Worm (Caenorhabditis elegans) whole organism, mixed stage, embryonic: ENCODE data around the gene Y57E12AL.1.

Source experiments
- M03D4.4 ChIP-seq: sonication (generic microtip); optimal IDR thresholded peaks from 2 replicates; lab custom pipeline; 2017; ENCODE audit warnings: mild to moderate bottlenecking, missing genetic modification characterization, missing compliant biosample characterization
- bed-3 ChIP-seq: fragments of 200-800 bp; sonication (Bioruptor generic); optimal IDR thresholded peaks from 3 replicates; lab custom pipeline; 2018; ENCODE audit warnings: mild to moderate bottlenecking, missing genetic modification characterization, moderate library complexity, missing compliant biosample characterization
- blmp-1 ChIP-seq: fragments of 150-350 bp; optimal IDR thresholded peaks from 2 replicates; lab custom pipeline; 2014; ENCODE audit warnings: missing biosample characterization, missing genetic modification characterization
- ceh-39 ChIP-seq: fragments of 150-350 bp; optimal IDR thresholded peaks from 2 replicates; lab custom pipeline; 2014; ENCODE audit warnings: missing biosample characterization, missing genetic modification characterization
- ceh-43 ChIP-seq: fragments of 200-800 bp; sonication (Bioruptor generic); optimal IDR thresholded peaks from 2 replicates; lab custom pipeline; 2018; ENCODE audit warnings: mild to moderate bottlenecking, missing genetic modification characterization, moderate library complexity, missing compliant biosample characterization
- ceh-83 ChIP-seq: fragments of 200-800 bp; sonication (Bioruptor generic); optimal IDR thresholded peaks from 2 replicates; lab custom pipeline; 2018; ENCODE audit warnings: mild to moderate bottlenecking, missing genetic modification characterization, missing compliant biosample characterization
- ces-1 ChIP-seq: fragments of 150-350 bp; optimal IDR thresholded peaks from 2 replicates; lab custom pipeline; 2014; ENCODE audit warnings: missing biosample characterization, missing genetic modification reagents, missing genetic modification characterization
- cnd-1 ChIP-seq: fragments of 200-800 bp; sonication (Bioruptor generic); optimal IDR thresholded peaks from 2 replicates; lab custom pipeline; 2018; ENCODE audit warnings: mild to moderate bottlenecking, missing genetic modification characterization, missing compliant biosample characterization
- drap-1 ChIP-seq: fragments of 200-800 bp; sonication (Bioruptor generic); optimal IDR thresholded peaks from 3 replicates; lab custom pipeline; 2018; ENCODE audit warnings: mild to moderate bottlenecking, missing genetic modification characterization, missing compliant biosample characterization
- elt-1 ChIP-seq: sonication (generic microtip); optimal IDR thresholded peaks from 2 replicates; lab custom pipeline; 2017; ENCODE audit warnings: missing genetic modification characterization, mild to moderate bottlenecking, missing compliant biosample characterization, antibody characterized with exemption, moderate library complexity, borderline replicate concordance; ENCODE audit not compliant: insufficient read depth
- elt-3 ChIP-seq: fragments of 150-350 bp; optimal IDR thresholded peaks from 2 replicates; lab custom pipeline; 2014; ENCODE audit warnings: missing biosample characterization, missing genetic modification characterization
- flh-1 ChIP-seq: fragments of 200-800 bp; sonication (Bioruptor generic); optimal IDR thresholded peaks from 2 replicates; lab custom pipeline; 2018; ENCODE audit warnings: mild to moderate bottlenecking, missing genetic modification characterization, moderate library complexity, missing compliant biosample characterization
- ham-2 ChIP-seq: fragments of 200-800 bp; sonication (Bioruptor generic); optimal IDR thresholded peaks from 2 replicates; lab custom pipeline; 2018; ENCODE audit warnings: mild to moderate bottlenecking, missing genetic modification characterization, missing compliant biosample characterization
- hlh-1 ChIP-seq: fragments of 150-350 bp; optimal IDR thresholded peaks from 2 replicates; lab custom pipeline; 2014; ENCODE audit warnings: missing biosample characterization, missing genetic modification reagents, missing genetic modification characterization
- lin-13 ChIP-seq: fragments of 150-350 bp; optimal IDR thresholded peaks from 2 replicates; lab custom pipeline; 2014; ENCODE audit warnings: missing biosample characterization, missing genetic modification characterization
- lin-32 ChIP-seq: fragments of 200-800 bp; sonication (Bioruptor generic); optimal IDR thresholded peaks from 2 replicates; lab custom pipeline; 2018; ENCODE audit warnings: mild to moderate bottlenecking, missing genetic modification characterization, missing compliant biosample characterization
- lsy-2 ChIP-seq: fragments of 150-350 bp; optimal IDR thresholded peaks from 2 replicates; lab custom pipeline; 2014; ENCODE audit warnings: missing biosample characterization, missing genetic modification characterization
- mab-5 ChIP-seq: fragments of 150-350 bp; optimal IDR thresholded peaks from 2 replicates; lab custom pipeline; 2014; ENCODE audit warnings: missing biosample characterization, missing genetic modification characterization
- mep-1 ChIP-seq: fragments of 150-350 bp; optimal IDR thresholded peaks from 2 replicates; lab custom pipeline; 2017; ENCODE audit warnings: missing biosample characterization, missing genetic modification reagents, missing genetic modification characterization, inconsistent platforms
- mls-2 ChIP-seq: sonication (generic microtip); optimal IDR thresholded peaks from 2 replicates; lab custom pipeline; 2016; ENCODE audit warnings: mild to moderate bottlenecking, missing genetic modification characterization, moderate library complexity, missing compliant biosample characterization
- nhr-12 ChIP-seq: fragments of 150-350 bp; optimal IDR thresholded peaks from 2 replicates; lab custom pipeline; 2014; ENCODE audit warnings: missing biosample characterization, missing genetic modification characterization
- nhr-2 ChIP-seq: fragments of 150-350 bp; optimal IDR thresholded peaks from 2 replicates; lab custom pipeline; 2014; ENCODE audit warnings: missing biosample characterization, missing genetic modification characterization
- nhr-237 ChIP-seq: fragments of 150-350 bp; optimal IDR thresholded peaks from 2 replicates; lab custom pipeline; 2014; ENCODE audit warnings: missing biosample characterization, missing genetic modification characterization
- nhr-28 ChIP-seq: fragments of 150-350 bp; optimal IDR thresholded peaks from 2 replicates; lab custom pipeline; 2014; ENCODE audit warnings: missing biosample characterization, missing genetic modification characterization
- nhr-76 ChIP-seq: sonication (generic microtip); optimal IDR thresholded peaks from 2 replicates; lab custom pipeline; 2017; ENCODE audit warnings: missing biosample characterization, missing genetic modification characterization
- pha-4 ChIP-seq: fragments of 150-350 bp; optimal IDR thresholded peaks from 2 replicates; lab custom pipeline; 2018; ENCODE audit warnings: missing biosample characterization, missing genetic modification reagents, missing genetic modification characterization
- sem-2 ChIP-seq: fragments of 200-800 bp; sonication (Bioruptor generic); optimal IDR thresholded peaks from 2 replicates; lab custom pipeline; 2018; ENCODE audit warnings: mild to moderate bottlenecking, missing genetic modification characterization, missing compliant biosample characterization
- snpc-4 ChIP-seq: fragments of 150-350 bp; optimal IDR thresholded peaks from 2 replicates; lab custom pipeline; 2014; ENCODE audit warnings: missing biosample characterization, missing genetic modification characterization
- sptf-1 ChIP-seq: sonication (generic microtip); optimal IDR thresholded peaks from 2 replicates; lab custom pipeline; 2017; ENCODE audit warnings: mild to moderate bottlenecking, missing genetic modification characterization, moderate library complexity, missing compliant biosample characterization
- tbx-8 ChIP-seq: fragments of 200-800 bp; sonication (Bioruptor generic); optimal IDR thresholded peaks from 2 replicates; lab custom pipeline; 2018; ENCODE audit warnings: mild to moderate bottlenecking, missing genetic modification characterization, moderate library complexity, missing compliant biosample characterization
- unc-120 ChIP-seq: sonication (generic microtip); optimal IDR thresholded peaks from 2 replicates; lab custom pipeline; 2017; ENCODE audit warnings: missing genetic modification characterization, missing compliant biosample characterization; ENCODE audit not compliant: poor library complexity, severe bottlenecking
- unc-39 ChIP-seq: fragments of 150-350 bp; optimal IDR thresholded peaks from 2 replicates; lab custom pipeline; 2014; ENCODE audit warnings: missing biosample characterization, missing genetic modification characterization
- unc-62 ChIP-seq: fragments of 150-350 bp; optimal IDR thresholded peaks from 2 replicates; lab custom pipeline; 2014; ENCODE audit warnings: missing biosample characterization, missing genetic modification reagents, missing genetic modification characterization
- zip-8 ChIP-seq: fragments of 150-350 bp; optimal IDR thresholded peaks from 2 replicates; lab custom pipeline; 2014; ENCODE audit warnings: missing biosample characterization, missing genetic modification characterization
- ztf-11 ChIP-seq: fragments of 150-350 bp; optimal IDR thresholded peaks from 2 replicates; lab custom pipeline; 2014; ENCODE audit warnings: missing biosample characterization, missing genetic modification characterization

Y57E12AL.1 gene

ce11 chrV:7060396-7060795, at the start of gene Y57E12AL.1, which contains the start of gene Y57E12AL.6:
Gene Y57E12AL.1, plus strand, starts transcription at chrV:7060530.
Gene Y57E12AL.6, minus strand, starts transcription at chrV:7060470.
- peak; percentile 37 for TF ChIP-seq ces-1
- no peak for TF ChIP-seq ztf-11 (tag; lab: Kevin White, UChicago)
- TF ChIP-seq snpc-4 (tag; lab: Kevin White, UChicago): no peak
- TF ChIP-seq flh-1 (GFP tag; lab: Kevin White, UChicago): no peak
- TF ChIP-seq ceh-83 (GFP tag; lab: Kevin White, UChicago): no peak
- peak; percentile 89 for TF ChIP-seq sptf-1 (tag; lab: Kevin White, UChicago)
- peak; percentile 10 for TF ChIP-seq unc-62 (GFP tag; lab: Kevin White, UChicago)
- TF ChIP-seq nhr-76 (tag; lab: Kevin White, UChicago): no peak
- no peak for TF ChIP-seq elt-1 (tag; lab: Kevin White, UChicago)
- TF ChIP-seq mls-2 (tag; lab: Kevin White, UChicago): peak; percentile 72
- no peak for TF ChIP-seq blmp-1 (tag; lab: Kevin White, UChicago)
- no peak for TF ChIP-seq nhr-12 (tag; lab: Kevin White, UChicago)
- TF ChIP-seq hlh-1 (tag; lab: Kevin White, UChicago): peak; percentile 35
- TF ChIP-seq ceh-39: peak; percentile 56
- no peak for TF ChIP-seq mab-5
- no peak for TF ChIP-seq tbx-8
- peak; percentile 71 for TF ChIP-seq zip-8 (tag; lab: Kevin White, UChicago)
- peak; percentile 78 for TF ChIP-seq M03D4.4
- peak; percentile 71 for TF ChIP-seq mep-1
- TF ChIP-seq unc-120 (tag; lab: Kevin White, UChicago): peak; percentile 55
- no peak for TF ChIP-seq elt-3 (tag; lab: Kevin White, UChicago)
- no peak for TF ChIP-seq nhr-28 (tag; lab: Kevin White, UChicago)
- no peak for TF ChIP-seq nhr-2
- peak; percentile 12 for TF ChIP-seq lin-32 (GFP tag; lab: Kevin White, UChicago)
- peak; percentile 67 for TF ChIP-seq nhr-237
- TF ChIP-seq cnd-1 (tag; lab: Kevin White, UChicago): peak; percentile 53
- peak; percentile 80 for TF ChIP-seq lin-13 (tag; lab: Kevin White, UChicago)
- peak; percentile 39 for TF ChIP-seq bed-3 (GFP tag; lab: Kevin White, UChicago)
- TF ChIP-seq ham-2 (GFP tag; lab: Kevin White, UChicago): peak; percentile 14
- TF ChIP-seq lsy-2: peak; percentile 73
- TF ChIP-seq unc-39 (tag; lab: Kevin White, UChicago): no peak
- TF ChIP-seq sem-2 (GFP tag; lab: Kevin White, UChicago): peak; percentile 11
- TF ChIP-seq ceh-43 (GFP tag; lab: Kevin White, UChicago): peak; percentile 68
- peak; percentile 1 for TF ChIP-seq drap-1 (GFP tag; lab: Kevin White, UChicago)
- peak; percentile 23 for TF ChIP-seq pha-4

ce11 chrV:7012617-7013016, 47.7 kb upstream of the Y57E12AL.1 start, which contains the start of gene srw-127:
Gene srw-127, plus strand, starts transcription at chrV:7012917.
- TF ChIP-seq bed-3 (GFP tag; lab: Kevin White, UChicago): no peak
- no peak for TF ChIP-seq lin-32 (GFP tag; lab: Kevin White, UChicago)
- no peak for TF ChIP-seq snpc-4 (tag; lab: Kevin White, UChicago)

- TF ChIP-seq mab-5 (no peak), sem-2 (GFP tag; lab: Kevin White, UChicago) (no peak), lsy-2 (no peak), sptf-1 (tag; lab: Kevin White, UChicago) (no peak)
- TF ChIP-seq, all 35 proteins: peak for 0
These were observed 44.5 kb upstream of the Y57E12AL.1 start, which contains the start of gene C33G8.13 for ce11 chrV:7015872-7016271. Gene C33G8.13, minus strand, starts transcription at chrV:7015972.

- no peak for TF ChIP-seq bed-3 (GFP tag; lab: Kevin White, UChicago)
- no peak for TF ChIP-seq M03D4.4
- no peak for TF ChIP-seq sem-2 (GFP tag; lab: Kevin White, UChicago)
- no peak for TF ChIP-seq elt-1 (tag; lab: Kevin White, UChicago)
- TF ChIP-seq nhr-28 (tag; lab: Kevin White, UChicago): no peak
- no peak for TF ChIP-seq hlh-1 (tag; lab: Kevin White, UChicago)
- no peak for TF ChIP-seq ces-1
- no peak for TF ChIP-seq blmp-1 (tag; lab: Kevin White, UChicago)
- TF ChIP-seq nhr-237: no peak
- TF ChIP-seq snpc-4 (tag; lab: Kevin White, UChicago): no peak
- no peak for TF ChIP-seq unc-39 (tag; lab: Kevin White, UChicago)
- no peak for TF ChIP-seq ceh-39
These were observed 43.3 kb upstream of the Y57E12AL.1 start, which contains the start of gene srsx-32 for ce11 chrV:7017059-7017458. Gene srsx-32, plus strand, starts transcription at chrV:7017359.
